Worm (Caenorhabditis elegans) whole organism, L4 larva: Measurements from ENCODE around the gene mam-7.

ENCODE experiments used
- aly-2 ChIP-seq: sonication (generic microtip); optimal IDR thresholded peaks from 2 replicates; lab custom pipeline; 2018; ENCODE audit warnings: missing biosample characterization, missing genetic modification characterization
- ama-1 ChIP-seq: fragments of 150-350 bp; optimal IDR thresholded peaks from 2 replicates; lab custom pipeline; 2014; ENCODE audit warnings: inconsistent platforms, mixed read lengths
- ceh-82 ChIP-seq: sonication (generic microtip); optimal IDR thresholded peaks from 2 replicates; lab custom pipeline; 2017; ENCODE audit warnings: missing biosample characterization, missing genetic modification characterization
- jun-1 ChIP-seq: fragments of 150-350 bp; optimal IDR thresholded peaks from 2 replicates; lab custom pipeline; 2014; ENCODE audit warnings: missing biosample characterization, missing genetic modification reagents, missing genetic modification characterization
- mes-2 ChIP-seq: sonication (generic microtip); optimal IDR thresholded peaks from 2 replicates; lab custom pipeline; 2016; ENCODE audit warnings: missing genotype, mild to moderate bottlenecking, missing genetic modification characterization, missing compliant biosample characterization; ENCODE audit not compliant: poor library complexity, severe bottlenecking
- skn-1 ChIP-seq: fragments of 150-350 bp; optimal IDR thresholded peaks from 2 replicates; lab custom pipeline; 2014; ENCODE audit warnings: missing biosample characterization, missing genetic modification characterization
- zip-11 ChIP-seq: fragments of 200-800 bp; sonication (Bioruptor generic); IDR thresholded peaks from 2 replicates; pipeline ENCODE4 v1.3.6; 2022; ENCODE audit warnings: missing genetic modification characterization, missing compliant biosample characterization

- TF ChIP-seq mes-2 (tag; lab: Kevin White, UChicago) (no peak), ceh-82 (no peak), skn-1 (tag; lab: Kevin White, UChicago) (no peak), aly-2 (tag; lab: Kevin White, UChicago) (no peak), jun-1 (tag; lab: Kevin White, UChicago) (no peak), zip-11 (GFP tag; lab: Robert Waterston, UW) (no peak), ama-1 (lab: Kevin White, UChicago) (no peak)
Measured at ce11 chrIII:9932091-9932490, 39.1 kb downstream of the mam-7 start, which contains the start of gene dec-7.
